Fruit fly (Drosophila melanogaster): ENCODE results near the gene mtsh.
A peak's percentile ranks its signal among the peaks of the same experiment; 100 is the strongest.

Gene mtsh

DNA sequence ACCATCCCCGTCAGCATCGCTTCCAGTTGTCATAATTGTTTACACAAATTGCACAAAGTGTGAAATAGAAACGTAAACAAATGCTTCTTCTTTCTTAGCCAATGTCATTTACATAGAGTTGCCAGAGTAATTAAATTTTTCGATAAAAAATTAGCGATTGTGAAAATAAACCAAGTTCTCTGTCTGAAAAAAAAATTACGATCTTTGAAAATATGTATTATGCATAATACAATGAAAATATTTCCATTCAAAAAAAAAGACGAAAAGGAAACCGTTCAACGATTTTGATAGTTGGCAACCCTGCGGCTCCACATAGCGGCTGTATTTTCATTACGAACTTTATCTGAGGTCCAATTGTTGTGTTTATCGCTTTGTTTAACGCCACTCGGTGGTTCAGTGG is 8.6 kb downstream of the mtsh start, which contains the start of the genes CG7810 and CG7806 (continued):
- TF ChIP-seq net (GFP tag; optimal IDR thresholded peaks at IDR 0.05) (no peak), ss (GFP tag; optimal IDR thresholded peaks at IDR 0.05) (no peak), Blimp-1 (GFP tag; optimal IDR thresholded peaks at IDR 0.05) (peak; percentile 55), salr (GFP tag; optimal IDR thresholded peaks at IDR 0.05) (peak in 1 of 2 experiments; percentile 54), Sox102F (GFP tag; optimal IDR thresholded peaks at IDR 0.05) (no peak), CG31627 (GFP tag; optimal IDR thresholded peaks at IDR 0.05) (peak; percentile 94), spab (GFP tag; optimal IDR thresholded peaks at IDR 0.05) (no peak), lz (GFP tag; optimal IDR thresholded peaks at IDR 0.05) (peak; percentile 92), achi (GFP tag; optimal IDR thresholded peaks at IDR 0.05) (peak; percentile 97), CG8119 (GFP tag; IDR thresholded peaks at IDR 0.05) (peak; percentile 94), Hr4 (GFP tag; optimal IDR thresholded peaks at IDR 0.05) (no peak), CG6792 (GFP tag; optimal IDR thresholded peaks at IDR 0.05) (peak; percentile 90), Ets21C (GFP tag; optimal IDR thresholded peaks at IDR 0.05) (no peak), CG6276 (GFP tag; optimal IDR thresholded peaks at IDR 0.05) (no peak), Eip93F (GFP tag; optimal IDR thresholded peaks at IDR 0.05) (no peak), CG10631 (GFP tag; optimal IDR thresholded peaks at IDR 0.05) (peak; percentile 92), Smox (GFP tag; optimal IDR thresholded peaks at IDR 0.05) (no peak), Eip75B (GFP tag; optimal IDR thresholded peaks at IDR 0.05) (no peak), CG1621 (tag; optimal IDR thresholded peaks at IDR 0.05) (peak; percentile 79), Sox14 (GFP tag; optimal IDR thresholded peaks at IDR 0.05) (peak; percentile 94), dac (GFP tag; optimal IDR thresholded peaks at IDR 0.05) (no peak), CG9139 (GFP tag; optimal IDR thresholded peaks at IDR 0.05) (no peak), cyc (GFP tag; optimal IDR thresholded peaks at IDR 0.05) (peak; percentile 84), Sox15 (GFP tag; optimal IDR thresholded peaks at IDR 0.05) (peak; percentile 69), CG6163 (GFP tag; IDR thresholded peaks at IDR 0.05) (peak; percentile 96), CG8632 (GFP tag; optimal IDR thresholded peaks at IDR 0.05) (peak; percentile 89), CG3919 (GFP tag; optimal IDR thresholded peaks at IDR 0.05) (no peak), CG10669 (GFP tag; optimal IDR thresholded peaks at IDR 0.05) (no peak), acj6 (GFP tag; optimal IDR thresholded peaks at IDR 0.05) (peak; percentile 91), CG3032 (tag; optimal IDR thresholded peaks at IDR 0.05) (peak; percentile 82), Eip78C (GFP tag) (peak; percentile 97), fkh (GFP tag; optimal IDR thresholded peaks at IDR 0.05) (peak; percentile 95), CG11294 (GFP tag; IDR thresholded peaks at IDR 0.05) (peak; percentile 81; the same call in 1 of the 2 replicates)

DNA sequence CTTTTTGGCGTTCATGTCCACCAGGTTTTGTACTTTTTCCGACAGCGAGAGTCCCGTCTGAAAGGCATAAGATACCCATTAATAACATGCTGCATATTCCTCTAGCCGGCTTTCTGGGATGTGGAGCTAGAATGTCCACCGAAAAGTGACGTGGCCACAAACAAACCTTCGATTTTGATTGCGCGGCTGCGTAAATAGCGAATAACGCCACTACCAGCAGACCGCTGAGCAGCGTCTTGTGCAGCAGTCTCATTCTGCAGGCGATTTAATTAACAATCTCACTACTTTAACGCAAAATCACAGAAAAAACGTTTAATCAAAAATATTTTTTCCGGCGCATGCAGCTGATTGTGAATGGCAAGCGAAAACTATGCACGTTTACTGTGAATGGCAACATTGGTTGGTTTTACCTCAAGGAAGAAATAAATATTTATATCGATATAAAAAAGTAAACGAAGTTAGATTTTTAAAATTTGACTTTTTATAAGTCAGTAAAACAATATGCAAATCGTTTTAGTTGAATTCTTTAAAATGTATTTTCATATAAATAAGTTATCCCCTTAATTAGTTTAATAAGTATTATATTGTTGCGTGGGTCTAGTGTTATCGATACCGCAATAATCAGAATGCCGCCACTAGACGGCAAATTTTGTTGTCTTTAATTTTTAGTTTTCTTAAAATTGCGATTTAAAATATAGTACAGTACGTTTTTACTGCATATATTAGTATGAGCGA is 11.7 kb downstream of the mtsh start, which contains the start of the genes Ostgamma and Mettl14:
TSS of gene Ostgamma (minus strand) at position 376 of the 735 bp plus-strand sequence.
TSS of gene Mettl14 (plus strand) at position 611 of the 735 bp plus-strand sequence.
- TF ChIP-seq acj6 (GFP tag; optimal IDR thresholded peaks at IDR 0.05): no peak
- no peak for TF ChIP-seq CG11294 (GFP tag; IDR thresholded peaks at IDR 0.05)
- no peak for TF ChIP-seq CG10669 (GFP tag; optimal IDR thresholded peaks at IDR 0.05)
- peak; percentile 54 for TF ChIP-seq dsx (GFP tag; optimal IDR thresholded peaks at IDR 0.05; ENCODE audit: poor library complexity, severe bottlenecking)
- peak; percentile 26 for TF ChIP-seq fkh (GFP tag; optimal IDR thresholded peaks at IDR 0.05)
- no peak for TF ChIP-seq salr (GFP tag; optimal IDR thresholded peaks at IDR 0.05)
- TF ChIP-seq esn (GFP tag; optimal IDR thresholded peaks at IDR 0.05): peak; percentile 30
- no peak for TF ChIP-seq Blimp-1 (GFP tag; optimal IDR thresholded peaks at IDR 0.05)
- peak; percentile 29 for TF ChIP-seq lz (GFP tag; optimal IDR thresholded peaks at IDR 0.05)

dm6 chr2L:8305409-8305808 is 14.3 kb downstream of the mtsh start, which contains the start of gene CG7840:
TSS of gene CG7840 (plus strand) at chr2L:8305586.
- TF ChIP-seq topi (GFP tag; optimal IDR thresholded peaks at IDR 0.05) (no peak), Blimp-1 (GFP tag; optimal IDR thresholded peaks at IDR 0.05) (peak; percentile 14)
